Fruit fly (Drosophila melanogaster) whole organism, embryonic: ENCODE data around the gene CG45081.

ENCODE experiments used
- Ada2b ChIP-seq: fragments of 200-800 bp; sonication (Bioruptor generic); IDR thresholded peaks from 2 replicates; pipeline ENCODE4 v1.3.6; 2022; ENCODE audit warnings: missing biosample characterization, missing genetic modification characterization
- Aef1 ChIP-seq: fragments of 200-800 bp; sonication (Bioruptor generic); IDR thresholded peaks from 3 replicates; pipeline ENCODE4 v1.3.6; 2022; ENCODE audit warnings: missing biosample characterization, missing genetic modification characterization
- Asciz ChIP-seq: fragments of 200-800 bp; sonication (Bioruptor generic); optimal IDR thresholded peaks from 2 replicates; lab custom pipeline; 2017; ENCODE audit warnings: missing biosample characterization, mild to moderate bottlenecking, missing genetic modification characterization, missing genetic modification reagents
- Atf3 ChIP-seq: fragments of 200-800 bp; sonication (Bioruptor generic); optimal IDR thresholded peaks from 3 replicates; lab custom pipeline; 2016; ENCODE audit warnings: missing biosample characterization, missing genetic modification characterization
- C15 ChIP-seq: fragments of 200-800 bp; sonication (Bioruptor generic); IDR thresholded peaks from 3 replicates; pipeline ENCODE4 v1.3.6; 2022; ENCODE audit warnings: missing biosample characterization, missing genetic modification characterization
- CG1024 ChIP-seq: fragments of 200-800 bp; sonication (Bioruptor generic); IDR thresholded peaks from 2 replicates; pipeline ENCODE4 v1.3.6; 2022; ENCODE audit warnings: missing biosample characterization, missing genetic modification characterization
- CG10543 ChIP-seq: fragments of 200-800 bp; sonication (Bioruptor generic); optimal IDR thresholded peaks from 3 replicates; lab custom pipeline; 2017; ENCODE audit warnings: missing biosample characterization, mild to moderate bottlenecking, missing genetic modification characterization, moderate library complexity
- CG11695 ChIP-seq: fragments of 200-800 bp; sonication (Bioruptor generic); IDR thresholded peaks from 3 replicates; pipeline ENCODE4 v1.3.6; 2022; ENCODE audit warnings: missing biosample characterization, missing genetic modification characterization
- CG13287 ChIP-seq: fragments of 200-800 bp; sonication (Bioruptor generic); IDR thresholded peaks from 2 replicates; pipeline ENCODE4 v1.3.6; 2022; ENCODE audit warnings: missing biosample characterization, missing genetic modification characterization; ENCODE audit not compliant: partially characterized antibody
- CG14050 ChIP-seq: fragments of 200-800 bp; sonication (Bioruptor generic); IDR thresholded peaks from 3 replicates; pipeline ENCODE4 v1.3.6; 2022; ENCODE audit warnings: missing biosample characterization, missing genetic modification characterization
- CG14667 ChIP-seq: fragments of 200-800 bp; sonication (Bioruptor generic); IDR thresholded peaks from 2 replicates; pipeline ENCODE4 v1.3.6; 2022; ENCODE audit warnings: missing biosample characterization, missing genetic modification characterization
- CG14710 ChIP-seq: fragments of 200-800 bp; sonication (Bioruptor generic); optimal IDR thresholded peaks from 3 replicates; lab custom pipeline; 2019; ENCODE audit warnings: missing biosample characterization, mild to moderate bottlenecking, missing genetic modification characterization, moderate library complexity
- CG15696 ChIP-seq: fragments of 200-800 bp; sonication (Bioruptor generic); optimal IDR thresholded peaks from 2 replicates; lab custom pipeline; 2019; ENCODE audit warnings: missing biosample characterization, mild to moderate bottlenecking, missing genetic modification characterization, moderate library complexity
- CG1603 ChIP-seq: fragments of 200-800 bp; sonication (Bioruptor generic); optimal IDR thresholded peaks from 2 replicates; lab custom pipeline; 2019; ENCODE audit warnings: missing biosample characterization, mild to moderate bottlenecking, missing genetic modification characterization, moderate library complexity
- CG1647 ChIP-seq: fragments of 200-800 bp; sonication (Bioruptor generic); optimal IDR thresholded peaks from 3 replicates; lab custom pipeline; 2016; ENCODE audit warnings: missing biosample characterization, missing genetic modification characterization
- CG16815 ChIP-seq: fragments of 200-800 bp; sonication (Bioruptor generic); optimal IDR thresholded peaks from 3 replicates; lab custom pipeline; 2017; ENCODE audit warnings: missing biosample characterization, mild to moderate bottlenecking, missing genetic modification characterization
- CG17328 ChIP-seq: fragments of 200-800 bp; sonication (Bioruptor generic); IDR thresholded peaks from 2 replicates; pipeline ENCODE4 v1.3.6; 2022; ENCODE audit warnings: missing biosample characterization, missing genetic modification characterization
- CG17912 ChIP-seq: fragments of 200-800 bp; sonication (Bioruptor generic); optimal IDR thresholded peaks from 2 replicates; lab custom pipeline; 2018; ENCODE audit warnings: missing biosample characterization, mild to moderate bottlenecking, missing genetic modification characterization
- CG2712 ChIP-seq: fragments of 200-800 bp; optimal IDR thresholded peaks from 3 replicates; lab custom pipeline; 2019; ENCODE audit warnings: missing biosample characterization, mild to moderate bottlenecking, missing genetic modification characterization, moderate library complexity
- CG31224 ChIP-seq: fragments of 200-800 bp; sonication (Bioruptor generic); IDR thresholded peaks from 2 replicates; pipeline ENCODE4 v1.3.6; 2022; ENCODE audit warnings: missing biosample characterization, missing genetic modification characterization
- CG32532 ChIP-seq: fragments of 200-800 bp; sonication (Bioruptor generic); IDR thresholded peaks from 2 replicates; pipeline ENCODE4 v1.3.6; 2022; ENCODE audit warnings: missing biosample characterization, missing genetic modification characterization
- CG4404 ChIP-seq: fragments of 200-800 bp; sonication (Bioruptor generic); IDR thresholded peaks from 2 replicates; pipeline ENCODE4 v1.3.6; 2022; ENCODE audit warnings: missing biosample characterization, missing genetic modification characterization
- CG6813 ChIP-seq: fragments of 200-800 bp; sonication (Bioruptor generic); optimal IDR thresholded peaks from 2 replicates; lab custom pipeline; 2017; ENCODE audit warnings: missing biosample characterization, missing genetic modification characterization, mild to moderate bottlenecking, moderate library complexity, missing genetic modification reagents
- CHES-1-like ChIP-seq: fragments of 200-800 bp; sonication (Bioruptor generic); optimal IDR thresholded peaks from 2 replicates; lab custom pipeline; 2016; ENCODE audit warnings: missing biosample characterization, missing genetic modification characterization
- Ets97D ChIP-seq: fragments of 200-800 bp; sonication (Bioruptor generic); optimal IDR thresholded peaks from 3 replicates; lab custom pipeline; 2016; ENCODE audit warnings: missing biosample characterization, missing genetic modification characterization
- GATAe ChIP-seq: fragments of 200-800 bp; sonication (Bioruptor generic); conservative IDR thresholded peaks from 2 replicates; pipeline ENCODE4 v1.3.6; 2022; ENCODE audit warnings: missing biosample characterization, missing genetic modification characterization
- H15 ChIP-seq: fragments of 200-800 bp; sonication (Bioruptor generic); IDR thresholded peaks from 3 replicates; pipeline ENCODE4 v1.3.6; 2022; ENCODE audit warnings: missing biosample characterization, missing genetic modification characterization
- HHEX ChIP-seq: fragments of 200-800 bp; sonication (Bioruptor generic); optimal IDR thresholded peaks from 3 replicates; lab custom pipeline; 2017; ENCODE audit warnings: missing biosample characterization, mild to moderate bottlenecking, missing genetic modification characterization, missing genetic modification reagents
- Hey ChIP-seq: fragments of 200-800 bp; sonication (Bioruptor generic); optimal IDR thresholded peaks from 3 replicates; lab custom pipeline; 2018; ENCODE audit warnings: missing biosample characterization, mild to moderate bottlenecking, missing genetic modification characterization
- HmgD ChIP-seq: fragments of 200-800 bp; sonication (Bioruptor generic); optimal IDR thresholded peaks from 3 replicates; lab custom pipeline; 2016; ENCODE audit warnings: missing biosample characterization, missing genetic modification characterization
- Hmr ChIP-seq: fragments of 200-800 bp; sonication (Bioruptor generic); optimal IDR thresholded peaks from 3 replicates; lab custom pipeline; 2017; ENCODE audit warnings: mild to moderate bottlenecking, missing biosample characterization, missing genetic modification reagents, missing genetic modification characterization
- Jarid2 ChIP-seq: fragments of 200-800 bp; sonication (Bioruptor generic); optimal IDR thresholded peaks from 3 replicates; lab custom pipeline; 2017; ENCODE audit warnings: mild to moderate bottlenecking, missing biosample characterization, missing genetic modification reagents, missing genetic modification characterization
- Max ChIP-seq: fragments of 200-800 bp; sonication (Bioruptor generic); optimal IDR thresholded peaks from 2 replicates; lab custom pipeline; 2016; ENCODE audit warnings: missing biosample characterization, mild to moderate bottlenecking, missing genetic modification characterization
- Med ChIP-seq: fragments of 200-800 bp; sonication (Bioruptor generic); peaks from one replicate; lab custom pipeline; 2016; ENCODE audit warnings: missing biosample characterization, missing genetic modification characterization, mild to moderate bottlenecking, inconsistent platforms, moderate library complexity
- Sry-β ChIP-seq: fragments of 200-800 bp; sonication (Bioruptor generic); optimal IDR thresholded peaks from 2 replicates; lab custom pipeline; 2018; ENCODE audit warnings: missing biosample characterization, mild to moderate bottlenecking, missing genetic modification characterization, moderate library complexity
- Ssrp ChIP-seq: fragments of 200-800 bp; sonication (Bioruptor generic); optimal IDR thresholded peaks from 2 replicates; lab custom pipeline; 2018; ENCODE audit warnings: missing biosample characterization, mild to moderate bottlenecking, missing genetic modification characterization, moderate library complexity
- Xrp1 ChIP-seq: fragments of 200-800 bp; sonication (Bioruptor generic); IDR thresholded peaks from 2 replicates; pipeline ENCODE4 v1.3.6; 2022; ENCODE audit warnings: missing biosample characterization, missing genetic modification characterization
- ase ChIP-seq: fragments of 200-800 bp; sonication (Bioruptor generic); IDR thresholded peaks from 3 replicates; pipeline ENCODE4 v1.3.6; 2022; ENCODE audit warnings: missing biosample characterization, missing genetic modification characterization
- crol ChIP-seq: fragments of 200-800 bp; sonication (Bioruptor generic); IDR thresholded peaks from 2 replicates; pipeline ENCODE4 v1.3.6; 2022; ENCODE audit warnings: missing biosample characterization, missing genetic modification characterization
- da ChIP-seq: fragments of 200-800 bp; sonication (Bioruptor generic); optimal IDR thresholded peaks from 2 replicates; lab custom pipeline; 2016; ENCODE audit warnings: missing biosample characterization, missing genetic modification characterization
- grn ChIP-seq: fragments of 200-800 bp; sonication (Bioruptor generic); optimal IDR thresholded peaks from 3 replicates; lab custom pipeline; 2017; ENCODE audit warnings: missing biosample characterization, missing genetic modification characterization
- jing ChIP-seq: fragments of 200-800 bp; sonication (Bioruptor generic); optimal IDR thresholded peaks from 2 replicates; lab custom pipeline; 2018; ENCODE audit warnings: missing biosample characterization, mild to moderate bottlenecking, missing genetic modification characterization
- ken ChIP-seq: fragments of 200-800 bp; sonication (Bioruptor generic); IDR thresholded peaks from 3 replicates; pipeline ENCODE4 v1.3.6; 2022; ENCODE audit warnings: missing biosample characterization, missing genetic modification characterization
- mld ChIP-seq: fragments of 200-800 bp; sonication (Bioruptor generic); IDR thresholded peaks from 3 replicates; pipeline ENCODE4 v1.3.6; 2022; ENCODE audit warnings: missing biosample characterization, missing genetic modification characterization; ENCODE audit not compliant: partially characterized antibody
- pb ChIP-seq: fragments of 200-800 bp; sonication (Bioruptor generic); optimal IDR thresholded peaks from 3 replicates; lab custom pipeline; 2016; ENCODE audit warnings: missing biosample characterization, missing genetic modification characterization
- pnt ChIP-seq: fragments of 200-800 bp; sonication (Bioruptor generic); optimal IDR thresholded peaks from 3 replicates; lab custom pipeline; 2016; ENCODE audit warnings: missing biosample characterization, missing genetic modification characterization
- sna ChIP-seq: fragments of 200-800 bp; sonication (Bioruptor generic); IDR thresholded peaks from 2 replicates; pipeline ENCODE4 v1.3.6; 2022; ENCODE audit warnings: missing biosample characterization, missing genetic modification characterization; ENCODE audit not compliant: partially characterized antibody
- sqz ChIP-seq: fragments of 200-800 bp; sonication (Bioruptor generic); optimal IDR thresholded peaks from 3 replicates; lab custom pipeline; 2018; ENCODE audit warnings: missing biosample characterization, mild to moderate bottlenecking, missing genetic modification characterization
- ssp ChIP-seq: fragments of 200-800 bp; sonication (Bioruptor generic); IDR thresholded peaks from 2 replicates; pipeline ENCODE4 v1.3.6; 2022; ENCODE audit warnings: missing biosample characterization, missing genetic modification characterization
- trem ChIP-seq: fragments of 200-800 bp; optimal IDR thresholded peaks from 3 replicates; lab custom pipeline; 2019; ENCODE audit warnings: missing biosample characterization, mild to moderate bottlenecking, missing genetic modification characterization, moderate library complexity
- trh ChIP-seq: fragments of 200-800 bp; sonication (Bioruptor generic); optimal IDR thresholded peaks from 2 replicates; lab custom pipeline; 2016; ENCODE audit warnings: missing biosample characterization, missing genetic modification characterization
- twi ChIP-seq: fragments of 200-800 bp; optimal IDR thresholded peaks from 2 replicates; lab custom pipeline; 2019; ENCODE audit warnings: missing biosample characterization, mild to moderate bottlenecking, missing genetic modification characterization, moderate library complexity

The CG45081 gene

DNA sequence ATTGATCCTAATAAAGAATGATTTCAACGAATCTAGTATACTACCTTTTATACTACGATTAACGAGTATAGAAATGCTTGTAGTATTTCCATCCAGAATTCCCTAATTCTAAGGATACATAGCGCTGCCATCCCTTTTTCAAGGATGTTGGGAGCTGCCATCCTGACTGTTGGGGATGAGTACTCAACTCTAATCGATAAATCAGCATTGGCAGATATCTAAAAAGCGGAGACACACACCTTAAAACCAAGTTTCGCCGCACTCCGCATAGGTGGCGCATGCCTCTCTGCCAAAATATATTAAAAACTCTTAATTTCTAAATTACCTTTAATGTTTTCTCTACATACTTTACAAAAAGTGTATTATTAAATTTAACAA, 28.4 kb downstream of the CG45081 start, which contains the start of gene fal (continued):
- TF ChIP-seq da (no peak), Hey (tag; lab: Kevin White, UChicago) (no peak), CG17328 (GFP tag; lab: Robert Waterston, UW) (no peak; the same call in 1 of the 2 replicates), CG31224 (no peak), Hmr (GFP tag; lab: Kevin White, UChicago) (peak; percentile 62), CG10543 (no peak), Ets97D (GFP tag; lab: Kevin White, UChicago) (peak; percentile 85), CG11695 (GFP tag; lab: Robert Waterston, UW) (no peak), Ada2b (GFP tag; lab: Robert Waterston, UW) (no peak), HHEX (no peak), crol (GFP tag; lab: Robert Waterston, UW) (no peak), CG13287 (GFP tag; lab: Robert Waterston, UW) (peak; percentile 67), CG1603 (tag; lab: Kevin White, UChicago) (peak; percentile 43), Sry-β (GFP tag; lab: Kevin White, UChicago) (no peak), CG2712 (tag; lab: Kevin White, UChicago) (peak; percentile 43), GATAe (GFP tag; lab: Robert Waterston, UW) (no peak), H15 (GFP tag; lab: Robert Waterston, UW) (no peak), CHES-1-like (GFP tag; lab: Kevin White, UChicago) (no peak), CG14710 (tag; lab: Kevin White, UChicago) (peak; percentile 55), Xrp1 (GFP tag; lab: Robert Waterston, UW) (peak; percentile 36; the same call in 1 of the 2 replicates), jing (GFP tag; lab: Kevin White, UChicago) (no peak), Atf3 (GFP tag; lab: Kevin White, UChicago) (no peak), grn (GFP tag; lab: Kevin White, UChicago) (no peak), Med (no peak), CG14667 (GFP tag; lab: Robert Waterston, UW) (no peak), pnt (GFP tag; lab: Kevin White, UChicago) (peak; percentile 19), trem (tag; lab: Kevin White, UChicago) (peak; percentile 98), sqz (GFP tag; lab: Kevin White, UChicago) (no peak), CG32532 (GFP tag; lab: Robert Waterston, UW) (peak; percentile 60; the same call in 1 of the 2 replicates), sna (GFP tag; lab: Robert Waterston, UW) (no peak), Aef1 (no peak; the same call in 2 of the 3 replicates), CG1647 (GFP tag; lab: Kevin White, UChicago) (no peak), CG1024 (no peak), C15 (GFP tag; lab: Robert Waterston, UW) (no peak), twi (tag; lab: Kevin White, UChicago) (no peak), CG16815 (GFP tag; lab: Kevin White, UChicago) (no peak), HmgD (peak; percentile 63), Jarid2 (GFP tag; lab: Kevin White, UChicago) (no peak), ssp (GFP tag; lab: Robert Waterston, UW) (peak; percentile 34), CG15696 (tag; lab: Kevin White, UChicago) (peak; percentile 35), pb (GFP tag; lab: Kevin White, UChicago) (no peak), trh (GFP tag; lab: Kevin White, UChicago) (no peak), Max (GFP tag; lab: Kevin White, UChicago) (peak; percentile 11), CG17912 (GFP tag; lab: Kevin White, UChicago) (no peak), Ssrp (tag; lab: Kevin White, UChicago) (no peak), Asciz (GFP tag; lab: Kevin White, UChicago) (no peak), CG4404 (GFP tag; lab: Robert Waterston, UW) (no peak), ase (GFP tag; lab: Robert Waterston, UW) (0 out of 3 replicates have a peak, but pooled peaks have one; percentile 7), ken (GFP tag; lab: Robert Waterston, UW) (peak; percentile 61; the same call in 1 of the 3 replicates), CG6813 (no peak), CG14050 (GFP tag; lab: Robert Waterston, UW) (no peak), mld (GFP tag; lab: Robert Waterston, UW) (no peak)
